Fruit fly (Drosophila melanogaster): ENCODE results near the gene cno.

dm6 chr3R:5120461-5121214, 96.6 kb downstream of the cno start:
- TF ChIP-seq insv (optimal IDR thresholded peaks at IDR 0.05) (no peak), Myc (optimal IDR thresholded peaks at IDR 0.05) (no peak)
